Worm (Caenorhabditis elegans) whole organism, early embryonic: ENCODE data around the gene M02D8.2.

Experiments
- B0310.2 ChIP-seq: sonication (generic microtip); optimal IDR thresholded peaks from 2 replicates; lab custom pipeline; 2016; ENCODE audit warnings: mild to moderate bottlenecking, missing genetic modification characterization, missing compliant biosample characterization
- F13C5.2 ChIP-seq: sonication (generic microtip); optimal IDR thresholded peaks from 2 replicates; lab custom pipeline; 2017; ENCODE audit warnings: mild to moderate bottlenecking, missing genetic modification characterization, inconsistent platforms, missing compliant biosample characterization
- aly-1 ChIP-seq: sonication (generic microtip); optimal IDR thresholded peaks from 2 replicates; lab custom pipeline; 2016; ENCODE audit warnings: missing genetic modification characterization, missing compliant biosample characterization
- ama-1 ChIP-seq: fragments of 150-350 bp; optimal IDR thresholded peaks from 2 replicates; lab custom pipeline; 2014
- ceh-36 ChIP-seq: sonication (generic microtip); optimal IDR thresholded peaks from 2 replicates; lab custom pipeline; 2016; ENCODE audit warnings: missing genetic modification characterization, inconsistent platforms, missing compliant biosample characterization
- flt-1 ChIP-seq: fragments of 200-800 bp; sonication (Bioruptor generic); IDR thresholded peaks from 2 replicates; pipeline ENCODE4 v1.3.6; 2022; ENCODE audit warnings: missing genetic modification characterization, missing compliant biosample characterization
- hmbx-1 ChIP-seq: sonication (generic microtip); optimal IDR thresholded peaks from 2 replicates; lab custom pipeline; 2016; ENCODE audit warnings: mild to moderate bottlenecking, missing genetic modification characterization, missing compliant biosample characterization
- hmg-4 ChIP-seq: fragments of 200-800 bp; sonication (Bioruptor generic); optimal IDR thresholded peaks from 2 replicates; lab custom pipeline; 2018; ENCODE audit warnings: mild to moderate bottlenecking, missing genetic modification characterization, missing compliant biosample characterization
- hnd-1 ChIP-seq: sonication (generic microtip); optimal IDR thresholded peaks from 2 replicates; lab custom pipeline; 2016; ENCODE audit warnings: missing genetic modification characterization, missing compliant biosample characterization
- scrt-1 ChIP-seq: fragments of 200-800 bp; sonication (Bioruptor generic); IDR thresholded peaks from 2 replicates; pipeline ENCODE4 v1.3.6; 2022; ENCODE audit warnings: missing genetic modification characterization, missing compliant biosample characterization
- sea-1 ChIP-seq: fragments of 200-800 bp; sonication (Bioruptor generic); conservative IDR thresholded peaks from 2 replicates; pipeline ENCODE4 v1.3.6; 2022; ENCODE audit warnings: missing genetic modification characterization, missing compliant biosample characterization
- tbx-11 ChIP-seq: fragments of 200-800 bp; sonication (Bioruptor generic); IDR thresholded peaks from 2 replicates; pipeline ENCODE4 v1.3.6; 2022; ENCODE audit warnings: missing genetic modification characterization, missing compliant biosample characterization
- tbx-37 ChIP-seq: fragments of 200-800 bp; sonication (Bioruptor generic); conservative IDR thresholded peaks from 2 replicates; pipeline ENCODE4 v1.3.6; 2022; ENCODE audit warnings: missing genetic modification reagents, missing genetic modification characterization, missing compliant biosample characterization
- tra-4 ChIP-seq: sonication (generic microtip); optimal IDR thresholded peaks from 2 replicates; lab custom pipeline; 2017; ENCODE audit warnings: missing genetic modification characterization, missing compliant biosample characterization

DNA sequence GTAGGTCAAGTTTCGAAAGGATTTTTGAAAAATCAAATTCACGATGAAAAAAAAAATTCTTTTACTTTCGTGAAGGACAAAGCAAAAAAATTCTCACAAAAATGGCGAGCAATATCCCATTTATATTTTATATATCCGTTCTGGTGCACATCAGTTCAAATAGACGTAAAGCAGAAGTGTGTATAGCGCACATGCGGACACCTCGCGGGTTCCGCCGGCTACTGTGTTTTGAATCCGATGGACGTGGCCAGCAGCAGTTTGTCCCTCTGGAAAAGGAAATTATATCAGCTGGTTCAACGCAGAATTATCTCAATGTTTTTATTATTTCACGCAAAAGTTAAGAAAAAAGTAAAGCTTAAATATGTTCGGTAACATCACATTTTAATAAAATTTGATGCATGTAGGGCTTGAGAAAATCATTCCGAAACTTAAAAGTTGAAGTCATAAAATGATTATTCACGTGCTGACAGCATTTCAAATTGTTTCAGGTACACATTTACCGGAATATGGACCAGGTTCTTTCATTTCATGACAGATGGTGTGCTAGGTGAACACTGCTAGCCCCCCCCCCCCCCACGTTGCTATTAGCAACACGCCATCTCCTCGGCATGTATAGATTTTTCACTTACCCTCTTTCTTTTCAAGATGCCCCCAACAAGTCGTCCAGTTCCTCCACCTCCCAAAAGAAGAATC lies 35.7 kb upstream of the M02D8.2 start, which contains the start of gene jbts-14:
- no peak for TF ChIP-seq hmg-4
- TF ChIP-seq tbx-11 (GFP tag; lab: Robert Waterston, UW), result no peak
- no peak for TF ChIP-seq hmbx-1 (tag; lab: Kevin White, UChicago)
- no peak for TF ChIP-seq tbx-37
- TF ChIP-seq F13C5.2 (tag; lab: Kevin White, UChicago), result no peak
- TF ChIP-seq ceh-36, result no peak
- TF ChIP-seq ama-1, result no peak
- no peak for TF ChIP-seq tra-4
- TF ChIP-seq aly-1 (tag; lab: Kevin White, UChicago), result no peak
- no peak for TF ChIP-seq B0310.2 (tag; lab: Kevin White, UChicago)
- no peak for TF ChIP-seq sea-1 (GFP tag; lab: Robert Waterston, UW)
- TF ChIP-seq scrt-1 (GFP tag; lab: Robert Waterston, UW), result no peak
- no peak for TF ChIP-seq flt-1 (GFP tag; lab: Robert Waterston, UW)
- TF ChIP-seq hnd-1 (tag; lab: Kevin White, UChicago), result no peak
